Fruit fly (Drosophila melanogaster) whole organism: ENCODE measurements around the gene hook.

Experiments
- Dll ChIP-seq: fragments of >200 bp; optimal IDR thresholded peaks from 2 replicates; lab custom pipeline; 2017
- pan ChIP-seq: fragments of >200 bp; optimal IDR thresholded peaks from 2 replicates; lab custom pipeline; 2017
- usp ChIP-seq: fragments of >200 bp; optimal IDR thresholded peaks from 2 replicates; lab custom pipeline; 2017; ENCODE audit warnings: missing biosample characterization, missing genetic modification characterization, mixed read lengths

dm6 chr2L:18990720-18991119, 42.6 kb downstream of the hook start, which contains the start of gene CG15169:
- no peak for TF ChIP-seq usp (GFP tag; lab: Kevin White, UChicago)
- TF ChIP-seq pan (lab: Kevin White, UChicago) = no peak
- TF ChIP-seq Dll (lab: Kevin White, UChicago) = no peak
